Fruit fly (Drosophila melanogaster): ENCODE results near the gene plh.

plh gene

dm6 chr3R:5042958-5043712 lies 32.3 kb upstream of the plh start (continued):
- TF ChIP-seq nerfin-2 (GFP tag; IDR thresholded peaks at IDR 0.05; ENCODE audit: partially characterized antibody) = no peak
- TF ChIP-seq CG18619 (GFP tag; optimal IDR thresholded peaks at IDR 0.05) = peak; percentile 79
- TF ChIP-seq dysf (GFP tag; IDR thresholded peaks at IDR 0.05) = peak; percentile 45; the same call in 2 of the 3 replicates
- TF ChIP-seq otp (GFP tag; IDR thresholded peaks at IDR 0.05) = peak; percentile 79
- TF ChIP-seq gcm (GFP tag; optimal IDR thresholded peaks at IDR 0.05) = peak; percentile 57
- peak; percentile 43 for TF ChIP-seq CG8089 (GFP tag; optimal IDR thresholded peaks at IDR 0.05)
- TF ChIP-seq CG11093 (GFP tag; IDR thresholded peaks at IDR 0.05) = no peak
- TF ChIP-seq al (GFP tag; IDR thresholded peaks at IDR 0.05) = peak; percentile 13; the same call in 1 of the 2 replicates
- TF ChIP-seq CG2202 (tag; optimal IDR thresholded peaks at IDR 0.05) = no peak
- no peak for TF ChIP-seq Dp (GFP tag; optimal IDR thresholded peaks at IDR 0.05)
- TF ChIP-seq sqz (GFP tag; optimal IDR thresholded peaks at IDR 0.05) = no peak
- peak; percentile 25 for TF ChIP-seq NC2α (GFP tag; optimal IDR thresholded peaks at IDR 0.05)
- TF ChIP-seq CG11247 (GFP tag; IDR thresholded peaks at IDR 0.05) = no peak
- no peak for TF ChIP-seq ind (GFP tag; optimal IDR thresholded peaks at IDR 0.05)
- peak; percentile 59 for TF ChIP-seq BtbVII (GFP tag; optimal IDR thresholded peaks at IDR 0.05)
- peak; percentile 7 for TF ChIP-seq CG17829 (tag; optimal IDR thresholded peaks at IDR 0.05)
- no peak for TF ChIP-seq zfh2 (GFP tag; optimal IDR thresholded peaks at IDR 0.05)
- TF ChIP-seq cato (GFP tag; optimal IDR thresholded peaks at IDR 0.05; ENCODE audit: borderline replicate concordance) = peak; percentile 13
- TF ChIP-seq yki (optimal IDR thresholded peaks at IDR 0.05) = no peak
- peak; percentile 14 for TF ChIP-seq NfI (GFP tag; optimal IDR thresholded peaks at IDR 0.05)
- no peak for TF ChIP-seq fu2 (GFP tag; optimal IDR thresholded peaks at IDR 0.05)
- no peak for TF ChIP-seq mld (GFP tag; IDR thresholded peaks at IDR 0.05; ENCODE audit: partially characterized antibody)
- peak; percentile 62 for TF ChIP-seq CG10147 (GFP tag; optimal IDR thresholded peaks at IDR 0.05)
- no peak for TF ChIP-seq jigr1 (GFP tag; IDR thresholded peaks at IDR 0.05)
- TF ChIP-seq CG12071 (GFP tag; optimal IDR thresholded peaks at IDR 0.05) = peak; percentile 83
- TF ChIP-seq p53 (GFP tag; optimal IDR thresholded peaks at IDR 0.05) = peak; percentile 15
- 0 out of 3 replicates have a peak, but pooled peaks have one; percentile 26 for TF ChIP-seq C15 (GFP tag; IDR thresholded peaks at IDR 0.05)
- TF ChIP-seq CG9727 (GFP tag; optimal IDR thresholded peaks at IDR 0.05) = peak; percentile 75
- TF ChIP-seq Dfd (GFP tag; optimal IDR thresholded peaks at IDR 0.05) = no peak
- TF ChIP-seq ssp (GFP tag; IDR thresholded peaks at IDR 0.05) = no peak
- peak; percentile 68 for TF ChIP-seq CG31365 (tag; optimal IDR thresholded peaks at IDR 0.05)
- no peak for TF ChIP-seq phol (tag; optimal IDR thresholded peaks at IDR 0.05)
- TF ChIP-seq B-H2 (GFP tag; optimal IDR thresholded peaks at IDR 0.05) = peak; percentile 53
- no peak for TF ChIP-seq Neu2 (GFP tag; optimal IDR thresholded peaks at IDR 0.05; ENCODE audit: borderline replicate concordance)
- TF ChIP-seq pan (optimal IDR thresholded peaks at IDR 0.05) = no peak
- peak in 1 of 2 experiments; percentile 20 for TF ChIP-seq pan (GFP tag; optimal IDR thresholded peaks at IDR 0.05 in 1 of 2, IDR thresholded peaks at IDR 0.05 in 1 of 2)
- no peak for TF ChIP-seq CTCF (GFP tag; optimal IDR thresholded peaks at IDR 0.05)
- peak; percentile 60 for TF ChIP-seq Rfx (GFP tag; IDR thresholded peaks at IDR 0.05)
- peak; percentile 55 for TF ChIP-seq Bdp1 (GFP tag; optimal IDR thresholded peaks at IDR 0.05)
- no peak for TF ChIP-seq gsb-n (tag; optimal IDR thresholded peaks at IDR 0.05)
- no peak for TF ChIP-seq Chrac-16 (GFP tag; optimal IDR thresholded peaks at IDR 0.05)
- TF ChIP-seq Sry-δ (GFP tag; optimal IDR thresholded peaks at IDR 0.05) = no peak
- TF ChIP-seq Dbx (GFP tag; IDR thresholded peaks at IDR 0.05) = peak; percentile 56; the same call in 1 of the 3 replicates
- no peak for TF ChIP-seq BEAF-32 (GFP tag; optimal IDR thresholded peaks at IDR 0.05)
- TF ChIP-seq slp2 (GFP tag; optimal IDR thresholded peaks at IDR 0.05) = no peak
- peak; percentile 12 for TF ChIP-seq ab (GFP tag; optimal IDR thresholded peaks at IDR 0.05)
- TF ChIP-seq CG16815 (GFP tag; optimal IDR thresholded peaks at IDR 0.05) = no peak
- TF ChIP-seq CG13287 (GFP tag; IDR thresholded peaks at IDR 0.05; ENCODE audit: partially characterized antibody) = no peak; the same call in 1 of the 2 replicates
- TF ChIP-seq row (GFP tag; IDR thresholded peaks at IDR 0.05) = no peak
- peak; percentile 93 for TF ChIP-seq crol (GFP tag; IDR thresholded peaks at IDR 0.05)
- no peak for TF ChIP-seq CG9817 (tag; optimal IDR thresholded peaks at IDR 0.05)
